Fruit fly (Drosophila melanogaster) whole organism, embryonic: ENCODE data around the gene CG12948.

Experiments
- BEAF-32 ChIP-seq: fragments of 200-800 bp; sonication (Bioruptor generic); optimal IDR thresholded peaks from 3 replicates; lab custom pipeline; 2017; ENCODE audit warnings: missing biosample characterization, missing genetic modification characterization, mild to moderate bottlenecking, moderate library complexity, missing genetic modification reagents
- CG10274 ChIP-seq: fragments of 200-800 bp; sonication (Bioruptor generic); optimal IDR thresholded peaks from 3 replicates; lab custom pipeline; 2017; ENCODE audit warnings: missing biosample characterization, mild to moderate bottlenecking, missing genetic modification characterization
- CG10543 ChIP-seq: fragments of 200-800 bp; sonication (Bioruptor generic); optimal IDR thresholded peaks from 3 replicates; lab custom pipeline; 2017; ENCODE audit warnings: missing biosample characterization, mild to moderate bottlenecking, missing genetic modification characterization, moderate library complexity
- CG10959 ChIP-seq: fragments of 200-800 bp; sonication (Bioruptor generic); IDR thresholded peaks from 2 replicates; pipeline ENCODE4 v1.3.6; 2022; ENCODE audit warnings: missing biosample characterization, missing genetic modification characterization
- CG10979 ChIP-seq: fragments of 200-800 bp; sonication (Bioruptor generic); optimal IDR thresholded peaks from 2 replicates; lab custom pipeline; 2018; ENCODE audit warnings: missing biosample characterization, mild to moderate bottlenecking, missing genetic modification characterization, moderate library complexity
- CG11085 ChIP-seq: fragments of 200-800 bp; sonication (Bioruptor generic); IDR thresholded peaks from 2 replicates; pipeline ENCODE4 v1.3.6; 2022; ENCODE audit warnings: missing biosample characterization, missing genetic modification characterization
- CG11247 ChIP-seq: fragments of 200-800 bp; sonication (Bioruptor generic); IDR thresholded peaks from 2 replicates; pipeline ENCODE4 v1.3.6; 2022; ENCODE audit warnings: missing biosample characterization, missing genetic modification characterization
- CG12299 ChIP-seq: fragments of 200-800 bp; sonication (Bioruptor generic); optimal IDR thresholded peaks from 2 replicates; lab custom pipeline; 2018; ENCODE audit warnings: missing biosample characterization, mild to moderate bottlenecking, missing genetic modification characterization
- CG12391 ChIP-seq: fragments of 200-800 bp; sonication (Bioruptor generic); optimal IDR thresholded peaks from 3 replicates; lab custom pipeline; 2018; ENCODE audit warnings: missing biosample characterization, mild to moderate bottlenecking, missing genetic modification characterization, moderate library complexity
- CG13624 ChIP-seq: fragments of 200-800 bp; sonication (Bioruptor generic); optimal IDR thresholded peaks from 2 replicates; lab custom pipeline; 2016; ENCODE audit warnings: missing biosample characterization, missing genetic modification characterization
- CG14050 ChIP-seq: fragments of 200-800 bp; sonication (Bioruptor generic); IDR thresholded peaks from 3 replicates; pipeline ENCODE4 v1.3.6; 2022; ENCODE audit warnings: missing biosample characterization, missing genetic modification characterization
- CG15479 ChIP-seq: fragments of 200-800 bp; sonication (Bioruptor generic); optimal IDR thresholded peaks from 3 replicates; lab custom pipeline; 2019; ENCODE audit warnings: missing biosample characterization, mild to moderate bottlenecking, missing genetic modification characterization, moderate library complexity
- CG18599 ChIP-seq: fragments of 200-800 bp; sonication (Bioruptor generic); optimal IDR thresholded peaks from 3 replicates; lab custom pipeline; 2017; ENCODE audit warnings: missing biosample characterization, missing genetic modification characterization, mild to moderate bottlenecking, moderate library complexity, missing genetic modification reagents
- CG2129 ChIP-seq: fragments of 200-800 bp; sonication (Bioruptor generic); IDR thresholded peaks from 2 replicates; pipeline ENCODE4 v1.3.6; 2022; ENCODE audit warnings: missing biosample characterization, missing genetic modification characterization; ENCODE audit not compliant: partially characterized antibody
- CG30403 ChIP-seq: fragments of 200-800 bp; sonication (Bioruptor generic); optimal IDR thresholded peaks from 3 replicates; lab custom pipeline; 2016; ENCODE audit warnings: missing biosample characterization, missing genetic modification characterization
- CG33557 ChIP-seq: fragments of 200-800 bp; sonication (Bioruptor generic); optimal IDR thresholded peaks from 2 replicates; lab custom pipeline; 2019; ENCODE audit warnings: missing biosample characterization, mild to moderate bottlenecking, missing genetic modification characterization, moderate library complexity
- CG4360 ChIP-seq: fragments of 200-800 bp; sonication (Bioruptor generic); IDR thresholded peaks from 2 replicates; pipeline ENCODE4 v1.3.6; 2022; ENCODE audit warnings: missing biosample characterization, missing genetic modification characterization
- CG7839 ChIP-seq: fragments of 200-800 bp; sonication (Bioruptor generic); optimal IDR thresholded peaks from 3 replicates; lab custom pipeline; 2018; ENCODE audit warnings: missing biosample characterization, mild to moderate bottlenecking, missing genetic modification characterization, moderate library complexity
- CG7963 ChIP-seq: fragments of 200-800 bp; sonication (Bioruptor generic); IDR thresholded peaks from 3 replicates; pipeline ENCODE4 v1.3.6; 2022; ENCODE audit warnings: missing biosample characterization, missing genetic modification characterization; ENCODE audit not compliant: partially characterized antibody
- CHES-1-like ChIP-seq: fragments of 200-800 bp; sonication (Bioruptor generic); optimal IDR thresholded peaks from 2 replicates; lab custom pipeline; 2016; ENCODE audit warnings: missing biosample characterization, missing genetic modification characterization
- CoRest ChIP-seq: fragments of 200-800 bp; sonication (Bioruptor generic); optimal IDR thresholded peaks from 3 replicates; lab custom pipeline; 2018; ENCODE audit warnings: missing biosample characterization, mild to moderate bottlenecking, missing genetic modification characterization, moderate library complexity
- Dad ChIP-seq: fragments of 200-800 bp; sonication (Bioruptor generic); optimal IDR thresholded peaks from 3 replicates; lab custom pipeline; 2016; ENCODE audit warnings: missing biosample characterization, missing genetic modification characterization
- Doc3 ChIP-seq: fragments of 200-800 bp; sonication (Bioruptor generic); IDR thresholded peaks from 3 replicates; pipeline ENCODE4 v1.3.6; 2022; ENCODE audit warnings: missing biosample characterization, missing genetic modification characterization; ENCODE audit not compliant: partially characterized antibody
- GATAe ChIP-seq: fragments of 200-800 bp; sonication (Bioruptor generic); conservative IDR thresholded peaks from 2 replicates; pipeline ENCODE4 v1.3.6; 2022; ENCODE audit warnings: missing biosample characterization, missing genetic modification characterization
- Hand ChIP-seq: fragments of 200-800 bp; sonication (Bioruptor generic); optimal IDR thresholded peaks from 2 replicates; lab custom pipeline; 2017; ENCODE audit warnings: mild to moderate bottlenecking, missing biosample characterization, missing genetic modification reagents, missing genetic modification characterization
- MBD-R2 ChIP-seq: fragments of 200-800 bp; sonication (Bioruptor generic); IDR thresholded peaks from 2 replicates; pipeline ENCODE4 v1.3.6; 2022; ENCODE audit warnings: missing biosample characterization, missing genetic modification characterization
- Mrtf ChIP-seq: fragments of 200-800 bp; sonication (Bioruptor generic); IDR thresholded peaks from 3 replicates; pipeline ENCODE4 v1.3.6; 2022; ENCODE audit warnings: missing biosample characterization, missing genetic modification characterization
- Opbp ChIP-seq: fragments of 200-800 bp; sonication (Bioruptor generic); IDR thresholded peaks from 3 replicates; pipeline ENCODE4 v1.3.6; 2022; ENCODE audit warnings: missing biosample characterization, missing genetic modification characterization; ENCODE audit not compliant: partially characterized antibody
- Optix ChIP-seq: fragments of 200-800 bp; sonication (Bioruptor generic); IDR thresholded peaks from 3 replicates; pipeline ENCODE4 v1.3.6; 2022; ENCODE audit warnings: missing biosample characterization, missing genetic modification characterization
- Trl ChIP-seq, 3 experiments: fragments of >200 bp in 2 of 3; fragments of 200-800 bp in 1 of 3; sonication (Bioruptor generic) in 1 of 3; optimal IDR thresholded peaks; 2 replicates in 1 of 3; 3 replicates in 2 of 3; lab custom pipeline; 2016 to 2017; ENCODE audit warnings: missing biosample characterization in 1 of 3, missing genetic modification characterization in 1 of 3
- az2 ChIP-seq: fragments of 200-800 bp; sonication (Bioruptor generic); optimal IDR thresholded peaks from 3 replicates; lab custom pipeline; 2016; ENCODE audit warnings: missing biosample characterization, missing genetic modification characterization
- bbx ChIP-seq: fragments of 200-800 bp; sonication (Bioruptor generic); IDR thresholded peaks from 2 replicates; pipeline ENCODE4 v1.3.6; 2022; ENCODE audit warnings: missing biosample characterization, missing genetic modification characterization; ENCODE audit not compliant: partially characterized antibody
- br ChIP-seq: fragments of >200 bp; optimal IDR thresholded peaks from 2 replicates; lab custom pipeline; 2017
- cato ChIP-seq: fragments of 200-800 bp; sonication (Bioruptor generic); optimal IDR thresholded peaks from 2 replicates; lab custom pipeline; 2016; ENCODE audit warnings: missing biosample characterization, missing genetic modification characterization, borderline replicate concordance
- crol ChIP-seq: fragments of 200-800 bp; sonication (Bioruptor generic); IDR thresholded peaks from 2 replicates; pipeline ENCODE4 v1.3.6; 2022; ENCODE audit warnings: missing biosample characterization, missing genetic modification characterization
- da ChIP-seq: fragments of 200-800 bp; sonication (Bioruptor generic); optimal IDR thresholded peaks from 2 replicates; lab custom pipeline; 2016; ENCODE audit warnings: missing biosample characterization, missing genetic modification characterization
- danr ChIP-seq: fragments of 200-800 bp; sonication (Bioruptor generic); IDR thresholded peaks from 2 replicates; pipeline ENCODE4 v1.3.6; 2022; ENCODE audit warnings: missing biosample characterization, missing genetic modification characterization
- dimm ChIP-seq: fragments of 200-800 bp; sonication (Bioruptor generic); IDR thresholded peaks from 2 replicates; pipeline ENCODE4 v1.3.6; 2022; ENCODE audit warnings: missing biosample characterization, missing genetic modification characterization
- dpn ChIP-seq, 2 experiments: fragments of 200-800 bp; sonication (Bioruptor generic); optimal IDR thresholded peaks; 3 replicates each; lab custom pipeline; 2016; ENCODE audit warnings: missing biosample characterization in 2 of 2, missing genetic modification characterization in 2 of 2
- gce ChIP-seq: fragments of 200-800 bp; sonication (Bioruptor generic); IDR thresholded peaks from 3 replicates; pipeline ENCODE4 v1.3.6; 2022; ENCODE audit warnings: missing biosample characterization, missing genetic modification characterization
- jigr1 ChIP-seq: fragments of 200-800 bp; sonication (Bioruptor generic); IDR thresholded peaks from 3 replicates; pipeline ENCODE4 v1.3.6; 2022; ENCODE audit warnings: missing biosample characterization, missing genetic modification characterization
- jumu ChIP-seq: fragments of 200-800 bp; sonication (Bioruptor generic); optimal IDR thresholded peaks from 3 replicates; lab custom pipeline; 2016; ENCODE audit warnings: missing biosample characterization, missing genetic modification characterization
- knrl ChIP-seq: fragments of 200-800 bp; sonication (Bioruptor generic); IDR thresholded peaks from 3 replicates; pipeline ENCODE4 v1.3.6; 2022; ENCODE audit warnings: missing biosample characterization, missing genetic modification characterization; ENCODE audit not compliant: partially characterized antibody
- maf-S ChIP-seq: fragments of 200-800 bp; sonication (Bioruptor generic); optimal IDR thresholded peaks from 2 replicates; lab custom pipeline; 2016; ENCODE audit warnings: missing biosample characterization, missing genetic modification characterization
- pb ChIP-seq: fragments of 200-800 bp; sonication (Bioruptor generic); optimal IDR thresholded peaks from 3 replicates; lab custom pipeline; 2016; ENCODE audit warnings: missing biosample characterization, missing genetic modification characterization
- pita ChIP-seq: fragments of 200-800 bp; sonication (Bioruptor generic); optimal IDR thresholded peaks from 2 replicates; lab custom pipeline; 2017; ENCODE audit warnings: missing biosample characterization, mild to moderate bottlenecking, missing genetic modification characterization
- stc ChIP-seq: fragments of 200-800 bp; sonication (Bioruptor generic); IDR thresholded peaks from 2 replicates; pipeline ENCODE4 v1.3.6; 2022; ENCODE audit warnings: missing biosample characterization, missing genetic modification characterization
- tap ChIP-seq: fragments of 200-800 bp; optimal IDR thresholded peaks from 3 replicates; lab custom pipeline; 2019; ENCODE audit warnings: missing biosample characterization, mild to moderate bottlenecking, missing genetic modification characterization, moderate library complexity
- trem ChIP-seq: fragments of 200-800 bp; optimal IDR thresholded peaks from 3 replicates; lab custom pipeline; 2019; ENCODE audit warnings: missing biosample characterization, mild to moderate bottlenecking, missing genetic modification characterization, moderate library complexity
- unc-4 ChIP-seq: fragments of 200-800 bp; sonication (Bioruptor generic); IDR thresholded peaks from 2 replicates; pipeline ENCODE4 v1.3.6; 2022; ENCODE audit warnings: missing biosample characterization, missing genetic modification characterization; ENCODE audit not compliant: partially characterized antibody
- zen2 ChIP-seq: fragments of 200-800 bp; sonication (Bioruptor generic); IDR thresholded peaks from 3 replicates; pipeline ENCODE4 v1.3.6; 2022; ENCODE audit warnings: missing biosample characterization, missing genetic modification characterization; ENCODE audit not compliant: partially characterized antibody

CG12948 gene

dm6 chr3R:9756187-9756586 is 8.6 kb upstream of the CG12948 start, which contains the start of the genes Alg12 and Rpt3R:
TSS of gene Alg12 (plus strand) at chr3R:9756491.
TSS of gene Rpt3R (minus strand) at chr3R:9756510.
- no peak for TF ChIP-seq CG10543
- no peak for TF ChIP-seq Hand
- no peak for TF ChIP-seq br (lab: Kevin White, UChicago)
- TF ChIP-seq CG12391 (tag; lab: Kevin White, UChicago): no peak
- no peak for TF ChIP-seq cato (GFP tag; lab: Kevin White, UChicago)
- no peak for TF ChIP-seq CG14050 (GFP tag; lab: Robert Waterston, UW)
- peak; percentile 36 for TF ChIP-seq trem (tag; lab: Kevin White, UChicago)
- no peak for TF ChIP-seq CG30403 (GFP tag; lab: Kevin White, UChicago)
- TF ChIP-seq pb (GFP tag; lab: Kevin White, UChicago): no peak
- TF ChIP-seq CG7839 (tag; lab: Kevin White, UChicago): no peak
- no peak for TF ChIP-seq CG33557 (GFP tag; lab: Kevin White, UChicago)
- no peak for TF ChIP-seq danr (GFP tag; lab: Robert Waterston, UW)
- TF ChIP-seq CG15479 (GFP tag; lab: Kevin White, UChicago): no peak
- no peak for TF ChIP-seq stc
- no peak for TF ChIP-seq az2
- TF ChIP-seq CoRest: no peak
- TF ChIP-seq crol (GFP tag; lab: Robert Waterston, UW): no peak
- TF ChIP-seq Optix (GFP tag; lab: Robert Waterston, UW): no peak
- TF ChIP-seq GATAe: no peak
- no peak for TF ChIP-seq CG10979 (tag; lab: Kevin White, UChicago)
- peak; percentile 32; the same call in 1 of the 3 replicates for TF ChIP-seq knrl (GFP tag; lab: Robert Waterston, UW)
- TF ChIP-seq CHES-1-like (GFP tag; lab: Kevin White, UChicago): no peak
- no peak for TF ChIP-seq da
- no peak for TF ChIP-seq CG10274 (GFP tag; lab: Kevin White, UChicago)
- no peak for TF ChIP-seq maf-S
- no peak for TF ChIP-seq CG11085 (GFP tag; lab: Robert Waterston, UW)
- TF ChIP-seq jigr1 (GFP tag; lab: Robert Waterston, UW): no peak
- TF ChIP-seq CG2129 (GFP tag; lab: Robert Waterston, UW): 0 out of 2 replicates have a peak, but pooled peaks have one; percentile 26
- TF ChIP-seq CG12299 (tag; lab: Kevin White, UChicago): no peak
- TF ChIP-seq gce (GFP tag; lab: Robert Waterston, UW): no peak
- peak; percentile 72 for TF ChIP-seq MBD-R2 (GFP tag; lab: Robert Waterston, UW)
- TF ChIP-seq Doc3 (GFP tag; lab: Robert Waterston, UW): peak; percentile 70
- TF ChIP-seq CG18599: no peak
- TF ChIP-seq CG13624 (GFP tag; lab: Kevin White, UChicago): no peak
- TF ChIP-seq CG7963 (GFP tag; lab: Robert Waterston, UW): no peak
- TF ChIP-seq CG11247 (GFP tag; lab: Robert Waterston, UW): no peak
- no peak for TF ChIP-seq jumu (GFP tag; lab: Kevin White, UChicago)
- no peak for TF ChIP-seq Trl (optimal IDR thresholded peaks at IDR 0.05; lab: Kevin White, UChicago)
- no peak for TF ChIP-seq Trl (GFP tag; optimal IDR thresholded peaks at IDR 0.05; lab: Kevin White, UChicago)
- peak; percentile 62 for TF ChIP-seq BEAF-32 (GFP tag; lab: Kevin White, UChicago)
- no peak for TF ChIP-seq Mrtf (GFP tag; lab: Robert Waterston, UW)
- peak; percentile 8; the same call in 1 of the 3 replicates for TF ChIP-seq zen2
- no peak for TF ChIP-seq CG10959
- no peak for TF ChIP-seq dpn (GFP tag; optimal IDR thresholded peaks at IDR 0.05; lab: Kevin White, UChicago)
- peak; percentile 27; the same call in 1 of the 2 replicates for TF ChIP-seq CG4360 (GFP tag; lab: Robert Waterston, UW)
- TF ChIP-seq Dad (GFP tag; lab: Kevin White, UChicago): no peak
- TF ChIP-seq unc-4 (GFP tag; lab: Robert Waterston, UW): peak; percentile 62
- no peak for TF ChIP-seq dimm
- no peak for TF ChIP-seq tap (tag; lab: Kevin White, UChicago)
- TF ChIP-seq pita (GFP tag; lab: Kevin White, UChicago): no peak
- no peak for TF ChIP-seq Opbp (GFP tag; lab: Robert Waterston, UW)
- TF ChIP-seq bbx (GFP tag; lab: Robert Waterston, UW): peak; percentile 37; the same call in 1 of the 2 replicates
